Worm (Caenorhabditis elegans) whole organism, L4 larva: ENCODE measurements around the gene ZC155.2.

Experiments used
- aly-2 ChIP-seq: sonication (generic microtip); optimal IDR thresholded peaks from 2 replicates; lab custom pipeline; 2018; ENCODE audit warnings: missing biosample characterization, missing genetic modification characterization
- attf-4 ChIP-seq: sonication (generic microtip); optimal IDR thresholded peaks from 3 replicates; lab custom pipeline; 2017; ENCODE audit warnings: missing biosample characterization, missing genetic modification characterization
- ces-1 ChIP-seq: fragments of 150-350 bp; sonication (generic microtip); optimal IDR thresholded peaks from 4 replicates; lab custom pipeline; 2014; ENCODE audit warnings: missing biosample characterization, missing genetic modification reagents, missing genetic modification characterization
- jun-1 ChIP-seq: fragments of 150-350 bp; optimal IDR thresholded peaks from 2 replicates; lab custom pipeline; 2014; ENCODE audit warnings: missing biosample characterization, missing genetic modification reagents, missing genetic modification characterization
- lin-39 ChIP-seq: fragments of 150-350 bp; optimal IDR thresholded peaks from 2 replicates; lab custom pipeline; 2014; ENCODE audit warnings: missing biosample characterization, missing genetic modification reagents, missing genetic modification characterization
- lir-3 ChIP-seq: sonication (generic microtip); optimal IDR thresholded peaks from 2 replicates; lab custom pipeline; 2016; ENCODE audit warnings: mild to moderate bottlenecking, missing genetic modification characterization, missing compliant biosample characterization
- mdl-1 ChIP-seq, 2 experiments: fragments of 150-350 bp in 1 of 2; sonication (generic microtip) in 1 of 2; optimal IDR thresholded peaks; 2 replicates each; lab custom pipeline; 2014 to 2017; ENCODE audit warnings: missing biosample characterization in 2 of 2, missing genetic modification characterization in 2 of 2
- spr-3 ChIP-seq: fragments of 200-800 bp; sonication (Bioruptor generic); optimal IDR thresholded peaks from 2 replicates; lab custom pipeline; 2018; ENCODE audit warnings: mild to moderate bottlenecking, missing genetic modification characterization, missing compliant biosample characterization
- vab-7 ChIP-seq: fragments of 200-800 bp; sonication (Bioruptor generic); IDR thresholded peaks from 2 replicates; pipeline ENCODE4 v1.3.6; 2022; ENCODE audit warnings: missing genetic modification reagents, missing genetic modification characterization, missing compliant biosample characterization

DNA sequence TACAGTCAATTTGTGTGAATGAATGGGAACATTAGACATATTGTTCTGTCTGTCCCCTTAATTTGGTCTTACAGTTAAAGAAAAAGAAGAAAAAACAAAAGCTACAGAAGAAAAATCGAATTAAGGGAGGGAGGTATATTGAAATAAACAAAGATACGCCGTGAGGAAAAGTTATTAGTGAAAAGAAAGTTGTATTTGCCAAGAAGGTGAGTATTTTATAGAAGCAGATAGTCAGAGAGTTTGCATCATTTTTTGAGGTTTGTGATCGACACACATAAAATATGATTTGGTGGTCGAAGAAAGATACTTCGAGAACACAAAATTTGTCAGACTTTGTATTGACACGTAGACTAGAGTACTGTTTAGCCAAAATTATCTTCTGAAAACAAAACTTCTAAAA lies 18.4 kb upstream of the ZC155.2 start:
- TF ChIP-seq ces-1 (GFP tag; lab: Kevin White, UChicago), result no peak
- TF ChIP-seq lin-39 (tag; lab: Kevin White, UChicago), result no peak
- TF ChIP-seq spr-3, result no peak
- no peak for TF ChIP-seq mdl-1 (tag; optimal IDR thresholded peaks at IDR 0.05; lab: Kevin White, UChicago)
- TF ChIP-seq aly-2 (tag; lab: Kevin White, UChicago), result no peak
- no peak for TF ChIP-seq vab-7
- TF ChIP-seq jun-1 (tag; lab: Kevin White, UChicago), result no peak
- no peak for TF ChIP-seq attf-4 (tag; lab: Kevin White, UChicago)
- TF ChIP-seq lir-3 (tag; lab: Kevin White, UChicago), result no peak
